Worm (Caenorhabditis elegans) whole organism, L3 larva: ENCODE results near the gene F36A4.1.

ENCODE experiments used
- R02D3.7 ChIP-seq: fragments of 150-350 bp; optimal IDR thresholded peaks from 2 replicates; lab custom pipeline; 2014; ENCODE audit warnings: missing biosample characterization, missing genetic modification characterization
- ZK546.5 ChIP-seq: sonication (generic microtip); optimal IDR thresholded peaks from 2 replicates; lab custom pipeline; 2017; ENCODE audit warnings: missing biosample characterization, missing genetic modification characterization
- aly-2 ChIP-seq: fragments of 150-350 bp; optimal IDR thresholded peaks from 2 replicates; lab custom pipeline; 2014; ENCODE audit warnings: missing biosample characterization, missing genetic modification characterization
- ceh-28 ChIP-seq: fragments of 150-350 bp; optimal IDR thresholded peaks from 2 replicates; lab custom pipeline; 2014; ENCODE audit warnings: missing biosample characterization, missing genetic modification reagents, missing genetic modification characterization
- ceh-82 ChIP-seq: fragments of 150-350 bp; optimal IDR thresholded peaks from 2 replicates; lab custom pipeline; 2014; ENCODE audit warnings: missing biosample characterization, missing genetic modification characterization
- ceh-9 ChIP-seq: sonication (generic microtip); optimal IDR thresholded peaks from 2 replicates; lab custom pipeline; 2018; ENCODE audit warnings: missing biosample characterization, missing genetic modification characterization
- daf-12 ChIP-seq: fragments of 150-350 bp; optimal IDR thresholded peaks from 2 replicates; lab custom pipeline; 2014; ENCODE audit warnings: missing biosample characterization, missing genetic modification reagents, missing genetic modification characterization
- egl-5 ChIP-seq: fragments of 150-350 bp; optimal IDR thresholded peaks from 2 replicates; lab custom pipeline; 2017; ENCODE audit warnings: missing biosample characterization, missing genetic modification reagents, missing genetic modification characterization, inconsistent platforms
- fkh-10 ChIP-seq: sonication (generic microtip); optimal IDR thresholded peaks from 2 replicates; lab custom pipeline; 2017; ENCODE audit warnings: missing biosample characterization, missing genetic modification reagents, missing genetic modification characterization
- fkh-2 ChIP-seq: fragments of 150-350 bp; optimal IDR thresholded peaks from 2 replicates; lab custom pipeline; 2014; ENCODE audit warnings: missing biosample characterization, missing genetic modification reagents, missing genetic modification characterization
- fos-1 ChIP-seq: fragments of 150-350 bp; optimal IDR thresholded peaks from 2 replicates; lab custom pipeline; 2014; ENCODE audit warnings: missing biosample characterization, missing genetic modification characterization
- hmg-11 ChIP-seq: sonication (generic microtip); optimal IDR thresholded peaks from 2 replicates; lab custom pipeline; 2016; ENCODE audit warnings: missing genetic modification characterization, missing compliant biosample characterization
- lin-39 ChIP-seq: fragments of 150-350 bp; optimal IDR thresholded peaks from 2 replicates; lab custom pipeline; 2018; ENCODE audit warnings: missing biosample characterization, missing genetic modification reagents, missing genetic modification characterization
- mdl-1 ChIP-seq: fragments of 150-350 bp; optimal IDR thresholded peaks from 2 replicates; lab custom pipeline; 2014; ENCODE audit warnings: missing biosample characterization, missing genetic modification characterization
- mml-1 ChIP-seq: fragments of 150-350 bp; sonication (generic microtip); optimal IDR thresholded peaks from 3 replicates; lab custom pipeline; 2014; ENCODE audit warnings: missing biosample characterization, missing genetic modification characterization
- nhr-11 ChIP-seq: fragments of 150-350 bp; optimal IDR thresholded peaks from 2 replicates; lab custom pipeline; 2014; ENCODE audit warnings: missing biosample characterization, missing genetic modification characterization
- nhr-12 ChIP-seq: fragments of 150-350 bp; optimal IDR thresholded peaks from 2 replicates; lab custom pipeline; 2014; ENCODE audit warnings: missing biosample characterization, missing genetic modification characterization
- nhr-23 ChIP-seq: fragments of 150-350 bp; optimal IDR thresholded peaks from 2 replicates; lab custom pipeline; 2014; ENCODE audit warnings: missing biosample characterization, missing genetic modification reagents, missing genetic modification characterization
- nhr-237 ChIP-seq: fragments of 150-350 bp; optimal IDR thresholded peaks from 2 replicates; lab custom pipeline; 2014; ENCODE audit warnings: missing biosample characterization, missing genetic modification characterization
- nhr-25 ChIP-seq: sonication (generic microtip); optimal IDR thresholded peaks from 2 replicates; lab custom pipeline; 2017; ENCODE audit warnings: missing biosample characterization, missing genetic modification characterization
- nhr-43 ChIP-seq: sonication (generic microtip); optimal IDR thresholded peaks from 2 replicates; lab custom pipeline; 2016; ENCODE audit warnings: mild to moderate bottlenecking, missing genetic modification characterization, missing compliant biosample characterization; ENCODE audit not compliant: poor library complexity, severe bottlenecking
- nhr-76 ChIP-seq: fragments of 150-350 bp; sonication (generic microtip); optimal IDR thresholded peaks from 5 replicates; lab custom pipeline; 2014; ENCODE audit warnings: missing biosample characterization, missing genetic modification characterization
- nhr-77 ChIP-seq: fragments of 150-350 bp; optimal IDR thresholded peaks from 2 replicates; lab custom pipeline; 2014; ENCODE audit warnings: missing biosample characterization, missing genetic modification characterization
- pha-4 ChIP-seq: fragments of 150-350 bp; optimal IDR thresholded peaks from 2 replicates; lab custom pipeline; 2014; ENCODE audit warnings: missing biosample characterization, missing genetic modification reagents, missing genetic modification characterization
- pqm-1 ChIP-seq: fragments of 150-350 bp; optimal IDR thresholded peaks from 2 replicates; lab custom pipeline; 2017; ENCODE audit warnings: missing biosample characterization, missing genetic modification characterization, inconsistent platforms
- sea-2 ChIP-seq: fragments of 150-350 bp; sonication (generic microtip); optimal IDR thresholded peaks from 4 replicates; lab custom pipeline; 2014; ENCODE audit warnings: missing biosample characterization, missing genetic modification reagents, missing genetic modification characterization
- skn-1 ChIP-seq: fragments of 150-350 bp; optimal IDR thresholded peaks from 2 replicates; lab custom pipeline; 2014; ENCODE audit warnings: missing biosample characterization, missing genetic modification characterization
- tbx-2 ChIP-seq: sonication (generic microtip); optimal IDR thresholded peaks from 2 replicates; lab custom pipeline; 2016; ENCODE audit warnings: mild to moderate bottlenecking, missing genetic modification characterization, missing compliant biosample characterization
- unc-39 ChIP-seq: sonication (generic microtip); optimal IDR thresholded peaks from 4 replicates; lab custom pipeline; 2017; ENCODE audit warnings: missing biosample characterization, missing genetic modification characterization
- unc-62 ChIP-seq: fragments of 150-350 bp; sonication (generic microtip); optimal IDR thresholded peaks from 4 replicates; lab custom pipeline; 2014; ENCODE audit warnings: missing biosample characterization, missing genetic modification reagents, missing genetic modification characterization
- zag-1 ChIP-seq: fragments of 150-350 bp; optimal IDR thresholded peaks from 2 replicates; lab custom pipeline; 2014; ENCODE audit warnings: missing biosample characterization, missing genetic modification characterization
- ztf-11 ChIP-seq: fragments of 150-350 bp; optimal IDR thresholded peaks from 2 replicates; lab custom pipeline; 2014; ENCODE audit warnings: missing biosample characterization, missing genetic modification characterization
- ztf-4 ChIP-seq: fragments of 150-350 bp; optimal IDR thresholded peaks from 2 replicates; lab custom pipeline; 2014; ENCODE audit warnings: missing biosample characterization, missing genetic modification characterization

F36A4.1 gene

ce11 chrIV:4299994-4300393 is 27.7 kb downstream of the F36A4.1 start:
- TF ChIP-seq nhr-43 (peak; percentile 57), nhr-23 (tag; lab: Kevin White, UChicago) (peak; percentile 19), hmg-11 (tag; lab: Kevin White, UChicago) (no peak), nhr-25 (tag; lab: Kevin White, UChicago) (peak; percentile 54)
- TF ChIP-seq, all 47 proteins: peak for 3

- TF ChIP-seq nhr-237 (tag; lab: Kevin White, UChicago): no peak
- no peak for TF ChIP-seq pqm-1 (tag; lab: Kevin White, UChicago)
- no peak for TF ChIP-seq nhr-77
- TF ChIP-seq nhr-12 (tag; lab: Kevin White, UChicago): no peak
- TF ChIP-seq unc-62 (GFP tag; lab: Kevin White, UChicago): no peak
- TF ChIP-seq lin-39: no peak
- TF ChIP-seq aly-2 (tag; lab: Kevin White, UChicago): no peak
- TF ChIP-seq ceh-28: no peak
- TF ChIP-seq hmg-11 (tag; lab: Kevin White, UChicago): no peak
- no peak for TF ChIP-seq egl-5 (tag; lab: Kevin White, UChicago)
- no peak for TF ChIP-seq fos-1 (tag; lab: Kevin White, UChicago)
- TF ChIP-seq R02D3.7 (tag; lab: Kevin White, UChicago): no peak
These were observed 28.9 kb downstream of the F36A4.1 start, which contains the start of gene lgc-22 for ce11 chrIV:4301202-4301601. lgc-22 (plus strand) TSS chrIV:4301306.

ce11 chrIV:4306317-4306716 is 34.0 kb downstream of the F36A4.1 start:
- no peak for TF ChIP-seq pha-4
- no peak for TF ChIP-seq zag-1 (tag; lab: Kevin White, UChicago)
- TF ChIP-seq ztf-11 (tag; lab: Kevin White, UChicago): no peak
- TF ChIP-seq ZK546.5 (tag; lab: Kevin White, UChicago): no peak
- TF ChIP-seq tbx-2 (tag; lab: Kevin White, UChicago): no peak
- no peak for TF ChIP-seq unc-39 (tag; lab: Kevin White, UChicago)
- no peak for TF ChIP-seq aly-2 (tag; lab: Kevin White, UChicago)
- no peak for TF ChIP-seq nhr-43
- no peak for TF ChIP-seq daf-12 (tag; lab: Kevin White, UChicago)
- no peak for TF ChIP-seq skn-1 (tag; lab: Kevin White, UChicago)
- TF ChIP-seq fkh-10 (GFP tag; lab: Kevin White, UChicago): no peak
- TF ChIP-seq hmg-11 (tag; lab: Kevin White, UChicago): no peak
- no peak for TF ChIP-seq ceh-82 (tag; lab: Kevin White, UChicago)
- no peak for TF ChIP-seq nhr-11 (tag; lab: Kevin White, UChicago)
- TF ChIP-seq ceh-9 (tag; lab: Kevin White, UChicago): no peak
- no peak for TF ChIP-seq mdl-1 (tag; lab: Kevin White, UChicago)
- TF ChIP-seq mml-1 (tag; lab: Kevin White, UChicago): no peak
- no peak for TF ChIP-seq fos-1 (tag; lab: Kevin White, UChicago)

- TF ChIP-seq ztf-4 (tag; lab: Kevin White, UChicago): no peak
- TF ChIP-seq nhr-76: no peak
- no peak for TF ChIP-seq aly-2 (tag; lab: Kevin White, UChicago)
- TF ChIP-seq egl-5 (tag; lab: Kevin White, UChicago): no peak
- no peak for TF ChIP-seq mml-1 (tag; lab: Kevin White, UChicago)
- no peak for TF ChIP-seq nhr-12 (tag; lab: Kevin White, UChicago)
- TF ChIP-seq sea-2 (GFP tag; lab: Kevin White, UChicago): no peak
- no peak for TF ChIP-seq zag-1 (tag; lab: Kevin White, UChicago)
- no peak for TF ChIP-seq fkh-2 (tag; lab: Kevin White, UChicago)
- no peak for TF ChIP-seq daf-12 (tag; lab: Kevin White, UChicago)
- no peak for TF ChIP-seq nhr-11 (tag; lab: Kevin White, UChicago)
These were observed 35.1 kb downstream of the F36A4.1 start, which contains the start of gene set-9 for ce11 chrIV:4307227-4307946. set-9 (plus strand) TSS chrIV:4307896.
